Worm (Caenorhabditis elegans): ENCODE data around the gene C37C3.11.

C37C3.11 gene

ce11 chrV:7854603-7855002 is 10.0 kb downstream of the C37C3.11 start, which contains the start of the genes C37C3.9 and C37C3.18 (continued):
- TF ChIP-seq elt-1 (tag; optimal IDR thresholded peaks at IDR 0.05) (peak; percentile 22), nhr-43 (tag; optimal IDR thresholded peaks at IDR 0.05; ENCODE audit: poor library complexity, severe bottlenecking) (peak; percentile 50), mdl-1 (tag; optimal IDR thresholded peaks at IDR 0.05) (no peak), pqm-1 (tag; optimal IDR thresholded peaks at IDR 0.05) (peak; percentile 22), lin-15B (tag; optimal IDR thresholded peaks at IDR 0.05) (peak; percentile 48), R02D3.7 (tag; optimal IDR thresholded peaks at IDR 0.05) (peak; percentile 22), nhr-28 (tag; optimal IDR thresholded peaks at IDR 0.05) (no peak), pha-4 (tag; optimal IDR thresholded peaks at IDR 0.05) (peak; percentile 90)

ce11 chrV:7853900-7854299 is 10.7 kb downstream of the C37C3.11 start:
- TF ChIP-seq hmg-11 (tag; optimal IDR thresholded peaks at IDR 0.05), result peak; percentile 19
- no peak for TF ChIP-seq nhr-12 (tag; optimal IDR thresholded peaks at IDR 0.05)
- no peak for TF ChIP-seq zag-1 (tag; optimal IDR thresholded peaks at IDR 0.05)
- TF ChIP-seq elt-1 (tag; optimal IDR thresholded peaks at IDR 0.05), result no peak
- no peak for TF ChIP-seq nhr-67 (tag; optimal IDR thresholded peaks at IDR 0.05)
- TF ChIP-seq lin-15B (tag; optimal IDR thresholded peaks at IDR 0.05), result peak; percentile 14
- TF ChIP-seq skn-1 (tag; optimal IDR thresholded peaks at IDR 0.05), result no peak
- TF ChIP-seq snpc-4 (tag; optimal IDR thresholded peaks at IDR 0.05), result peak; percentile 19
- no peak for TF ChIP-seq lsy-12 (tag; optimal IDR thresholded peaks at IDR 0.05)
- TF ChIP-seq nfya-1 (tag; optimal IDR thresholded peaks at IDR 0.05; ENCODE audit: insufficient read depth), result peak; percentile 26
- TF ChIP-seq ztf-4 (tag; optimal IDR thresholded peaks at IDR 0.05), result no peak
- no peak for TF ChIP-seq daf-12 (tag; optimal IDR thresholded peaks at IDR 0.05)
- TF ChIP-seq pha-4 (tag; optimal IDR thresholded peaks at IDR 0.05), result peak; percentile 29

- TF ChIP-seq eor-1 (tag; optimal IDR thresholded peaks at IDR 0.05) (no peak), nhr-77 (tag; optimal IDR thresholded peaks at IDR 0.05) (no peak), ceh-9 (tag; optimal IDR thresholded peaks at IDR 0.05) (no peak), zag-1 (tag; optimal IDR thresholded peaks at IDR 0.05) (no peak), lin-39 (tag; optimal IDR thresholded peaks at IDR 0.05) (no peak), sea-2 (GFP tag; optimal IDR thresholded peaks at IDR 0.05) (no peak), nhr-237 (tag; optimal IDR thresholded peaks at IDR 0.05) (no peak), daf-12 (tag; optimal IDR thresholded peaks at IDR 0.05) (no peak), egl-27 (tag; optimal IDR thresholded peaks at IDR 0.05) (no peak), elt-2 (tag; optimal IDR thresholded peaks at IDR 0.05) (no peak), pqm-1 (tag; optimal IDR thresholded peaks at IDR 0.05) (no peak), unc-62 (GFP tag; optimal IDR thresholded peaks at IDR 0.05) (no peak), ceh-28 (tag; optimal IDR thresholded peaks at IDR 0.05) (no peak), fkh-10 (GFP tag; optimal IDR thresholded peaks at IDR 0.05) (no peak), mml-1 (tag; optimal IDR thresholded peaks at IDR 0.05) (no peak), fos-1 (tag; optimal IDR thresholded peaks at IDR 0.05) (no peak), nhr-12 (tag; optimal IDR thresholded peaks at IDR 0.05) (no peak), ama-1 (optimal IDR thresholded peaks at IDR 0.05) (no peak), nhr-11 (tag; optimal IDR thresholded peaks at IDR 0.05) (no peak)
Measured at ce11 chrV:7852078-7852477, 12.5 kb downstream of the C37C3.11 start.

DNA sequence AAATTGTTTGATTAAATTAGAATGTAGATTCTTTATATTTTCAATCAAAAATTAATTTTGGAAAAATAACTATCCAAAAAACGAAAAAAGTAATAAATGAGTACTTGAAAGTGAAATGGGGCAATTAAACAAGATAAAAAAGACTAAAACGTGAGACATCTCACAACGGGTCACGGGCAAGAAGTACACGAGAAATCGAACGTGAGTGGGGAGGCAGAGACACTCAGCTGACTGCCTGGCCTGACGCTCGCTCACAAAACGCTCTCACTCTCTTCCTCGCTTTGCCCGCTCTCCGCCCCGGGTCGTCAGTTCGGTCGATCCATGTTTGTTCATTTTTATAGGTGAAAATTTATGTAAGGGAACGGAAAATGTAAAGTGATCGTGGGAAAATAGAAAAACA is 16.3 kb downstream of the C37C3.11 start:
- TF ChIP-seq ceh-28 (tag; optimal IDR thresholded peaks at IDR 0.05) (no peak), lin-15B (tag; optimal IDR thresholded peaks at IDR 0.05) (no peak), mml-1 (tag; optimal IDR thresholded peaks at IDR 0.05) (no peak), eor-1 (tag; optimal IDR thresholded peaks at IDR 0.05) (no peak), snpc-4 (tag; optimal IDR thresholded peaks at IDR 0.05) (no peak), nhr-77 (tag; optimal IDR thresholded peaks at IDR 0.05) (no peak), nhr-11 (tag; optimal IDR thresholded peaks at IDR 0.05) (no peak), egl-5 (tag; optimal IDR thresholded peaks at IDR 0.05) (no peak), ZK546.5 (tag; optimal IDR thresholded peaks at IDR 0.05) (no peak), hmg-11 (tag; optimal IDR thresholded peaks at IDR 0.05) (peak; percentile 38), nhr-43 (tag; optimal IDR thresholded peaks at IDR 0.05; ENCODE audit: poor library complexity, severe bottlenecking) (no peak), nhr-28 (tag; optimal IDR thresholded peaks at IDR 0.05) (no peak), ama-1 (optimal IDR thresholded peaks at IDR 0.05) (peak; percentile 8), daf-12 (tag; optimal IDR thresholded peaks at IDR 0.05) (no peak), nhr-23 (tag; optimal IDR thresholded peaks at IDR 0.05) (peak; percentile 15), pha-4 (tag; optimal IDR thresholded peaks at IDR 0.05) (peak; percentile 45), ceh-9 (tag; optimal IDR thresholded peaks at IDR 0.05) (no peak), elt-2 (tag; optimal IDR thresholded peaks at IDR 0.05) (peak; percentile 31)
